Fruit fly (Drosophila melanogaster) whole organism: Measurements from ENCODE around the gene CG31343.
A peak's percentile ranks its signal among the peaks of the same experiment; 100 is the strongest.

ENCODE experiments used
- CG8478 ChIP-seq: fragments of >200 bp; optimal IDR thresholded peaks from 2 replicates; lab custom pipeline; 2018; ENCODE audit warnings: inconsistent platforms
- Dll ChIP-seq: fragments of >200 bp; optimal IDR thresholded peaks from 2 replicates; lab custom pipeline; 2017
- EcR ChIP-seq, 2 experiments: fragments of >200 bp; optimal IDR thresholded peaks; 2 replicates each; lab custom pipeline; 2017; ENCODE audit warnings: missing biosample characterization in 2 of 2, missing genetic modification characterization in 2 of 2, missing genetic modification reagents in 2 of 2
- pan ChIP-seq: fragments of >200 bp; optimal IDR thresholded peaks from 2 replicates; lab custom pipeline; 2017
- psq ChIP-seq: fragments of >200 bp; optimal IDR thresholded peaks from 2 replicates; lab custom pipeline; 2017
- usp ChIP-seq: fragments of >200 bp; optimal IDR thresholded peaks from 2 replicates; lab custom pipeline; 2017; ENCODE audit warnings: missing biosample characterization, missing genetic modification characterization, mixed read lengths

CG31343 gene

dm6 chr3R:21758145-21758856 lies 13.2 kb downstream of the CG31343 start, which contains the start of gene CG42335:
Gene CG42335 (plus strand): TSS chr3R:21758764.
- TF ChIP-seq Dll (lab: Kevin White, UChicago) (no peak), pan (no peak), CG8478 (lab: Kevin White, UChicago) (no peak), psq (lab: Kevin White, UChicago) (no peak), EcR (GFP tag; optimal IDR thresholded peaks at IDR 0.05; lab: Kevin White, UChicago) (no peak), usp (GFP tag; lab: Kevin White, UChicago) (no peak)

dm6 chr3R:21769218-21769617 lies 24.2 kb downstream of the CG31343 start, which contains the start of gene Burs:
Gene Burs (plus strand): TSS chr3R:21769518.
- TF ChIP-seq pan (no peak), Dll (lab: Kevin White, UChicago) (no peak), usp (GFP tag; lab: Kevin White, UChicago) (no peak), psq (lab: Kevin White, UChicago) (no peak), EcR (GFP tag; optimal IDR thresholded peaks at IDR 0.05; lab: Kevin White, UChicago) (no peak), CG8478 (lab: Kevin White, UChicago) (no peak)

- no peak for TF ChIP-seq EcR (GFP tag; optimal IDR thresholded peaks at IDR 0.05; lab: Kevin White, UChicago)
- TF ChIP-seq usp (GFP tag; lab: Kevin White, UChicago) = no peak
- no peak for TF ChIP-seq CG8478 (lab: Kevin White, UChicago)
- no peak for TF ChIP-seq psq (lab: Kevin White, UChicago)
- TF ChIP-seq Dll (lab: Kevin White, UChicago) = no peak
- no peak for TF ChIP-seq pan
These were observed 30.7 kb downstream of the CG31343 start, which contains the start of the genes GABA-B-R2 and CG6800 for dm6 chr3R:21775766-21776165. Gene GABA-B-R2 (minus strand): TSS chr3R:21775840. Gene CG6800 (plus strand): TSS chr3R:21776138.

- TF ChIP-seq usp (GFP tag; lab: Kevin White, UChicago) (no peak), psq (lab: Kevin White, UChicago) (no peak), EcR (GFP tag; optimal IDR thresholded peaks at IDR 0.05; lab: Kevin White, UChicago) (no peak), pan (no peak), CG8478 (lab: Kevin White, UChicago) (no peak), Dll (lab: Kevin White, UChicago) (no peak)
These were observed 32.6 kb downstream of the CG31343 start, which contains the start of gene Polr1H for dm6 chr3R:21777660-21778059. Gene Polr1H (minus strand): TSS chr3R:21777847.

dm6 chr3R:21780086-21780485 lies 35.0 kb downstream of the CG31343 start:
- no peak for TF ChIP-seq psq (lab: Kevin White, UChicago)
- no peak for TF ChIP-seq Dll (lab: Kevin White, UChicago)
- TF ChIP-seq pan = no peak
- no peak for TF ChIP-seq usp (GFP tag; lab: Kevin White, UChicago)
- no peak for TF ChIP-seq CG8478 (lab: Kevin White, UChicago)
- no peak for TF ChIP-seq EcR (GFP tag; optimal IDR thresholded peaks at IDR 0.05; lab: Kevin White, UChicago)

- no peak for TF ChIP-seq Dll (lab: Kevin White, UChicago)
These were observed 36.4 kb downstream of the CG31343 start for dm6 chr3R:21781448-21781847.

- TF ChIP-seq CG8478 (lab: Kevin White, UChicago) (no peak), EcR (GFP tag; optimal IDR thresholded peaks at IDR 0.05; lab: Kevin White, UChicago) (peak; percentile 32 to 93), Dll (lab: Kevin White, UChicago) (peak; percentile 14)
These were observed 37.3 kb downstream of the CG31343 start, which contains the start of gene tsl for dm6 chr3R:21782295-21782922. Gene tsl (minus strand): TSS chr3R:21782536.

dm6 chr3R:21790392-21790791 lies 45.3 kb downstream of the CG31343 start:
- TF ChIP-seq psq (lab: Kevin White, UChicago) = no peak
- no peak for TF ChIP-seq usp (GFP tag; lab: Kevin White, UChicago)
- no peak for TF ChIP-seq Dll (lab: Kevin White, UChicago)
- TF ChIP-seq CG8478 (lab: Kevin White, UChicago) = no peak
- no peak for TF ChIP-seq pan
- TF ChIP-seq EcR (GFP tag; optimal IDR thresholded peaks at IDR 0.05; lab: Kevin White, UChicago) = no peak

- no peak for TF ChIP-seq usp (GFP tag; lab: Kevin White, UChicago)
- TF ChIP-seq EcR (GFP tag; optimal IDR thresholded peaks at IDR 0.05; lab: Kevin White, UChicago) = no peak
- no peak for TF ChIP-seq pan
- no peak for TF ChIP-seq Dll (lab: Kevin White, UChicago)
- no peak for TF ChIP-seq psq (lab: Kevin White, UChicago)
- TF ChIP-seq CG8478 (lab: Kevin White, UChicago) = no peak
These were observed 48.7 kb downstream of the CG31343 start for dm6 chr3R:21793760-21794159.
